Worm (Caenorhabditis elegans) whole organism, L4 larva: Measurements from ENCODE around the gene ins-12.
A peak's percentile ranks its signal among the peaks of the same experiment; 100 is the strongest.

Source experiments
- D1046.2 ChIP-seq: fragments of 200-800 bp; sonication (Bioruptor generic); IDR thresholded peaks from 2 replicates; pipeline ENCODE4 v1.3.6; 2022; ENCODE audit warnings: missing genetic modification characterization, missing compliant biosample characterization
- F44E2.7 ChIP-seq: fragments of 200-800 bp; sonication (Bioruptor generic); IDR thresholded peaks from 2 replicates; pipeline ENCODE4 v2.1.2; 2022; ENCODE audit warnings: missing genetic modification characterization, missing compliant biosample characterization
- R02D3.7 ChIP-seq: fragments of 150-350 bp; sonication (generic microtip); optimal IDR thresholded peaks from 3 replicates; lab custom pipeline; 2014; ENCODE audit warnings: missing biosample characterization, missing genetic modification characterization
- T20F7.1 ChIP-seq: fragments of 200-800 bp; sonication (Bioruptor generic); optimal IDR thresholded peaks from 2 replicates; lab custom pipeline; 2018; ENCODE audit warnings: mild to moderate bottlenecking, missing genetic modification characterization, missing compliant biosample characterization
- T26A8.4 ChIP-seq: fragments of 200-800 bp; sonication (Bioruptor generic); IDR thresholded peaks from 2 replicates; pipeline ENCODE4 v1.3.6; 2022; ENCODE audit warnings: missing genetic modification characterization, missing compliant biosample characterization
- Y48G9A.11 ChIP-seq: fragments of 200-800 bp; sonication (Bioruptor generic); IDR thresholded peaks from 2 replicates; pipeline ENCODE4 v1.3.6; 2022; ENCODE audit warnings: missing genetic modification reagents, missing genetic modification characterization, missing compliant biosample characterization
- Y5F2A.4 ChIP-seq: fragments of 200-800 bp; sonication (Bioruptor generic); optimal IDR thresholded peaks from 2 replicates; lab custom pipeline; 2018; ENCODE audit warnings: mild to moderate bottlenecking, missing genetic modification characterization, missing compliant biosample characterization
- aha-1 ChIP-seq: fragments of 150-350 bp; peaks from one replicate; lab custom pipeline; 2014; ENCODE audit warnings: missing biosample characterization, missing genetic modification characterization
- aly-2 ChIP-seq: sonication (generic microtip); optimal IDR thresholded peaks from 2 replicates; lab custom pipeline; 2018; ENCODE audit warnings: missing biosample characterization, missing genetic modification characterization
- ama-1 ChIP-seq: fragments of 150-350 bp; optimal IDR thresholded peaks from 2 replicates; lab custom pipeline; 2014; ENCODE audit warnings: inconsistent platforms, mixed read lengths
- ceh-82 ChIP-seq: sonication (generic microtip); optimal IDR thresholded peaks from 2 replicates; lab custom pipeline; 2017; ENCODE audit warnings: missing biosample characterization, missing genetic modification characterization
- cey-2 ChIP-seq: sonication (generic microtip); optimal IDR thresholded peaks from 3 replicates; lab custom pipeline; 2017; ENCODE audit warnings: missing genetic modification characterization, mild to moderate bottlenecking, missing compliant biosample characterization, antibody characterized with exemption, borderline replicate concordance; ENCODE audit not compliant: insufficient read depth
- ctbp-1 ChIP-seq: fragments of 200-800 bp; sonication (Bioruptor generic); IDR thresholded peaks from 2 replicates; pipeline ENCODE4 v1.3.6; 2022; ENCODE audit warnings: missing genetic modification reagents, missing genetic modification characterization, missing compliant biosample characterization
- daf-12 ChIP-seq: fragments of 150-350 bp; optimal IDR thresholded peaks from 2 replicates; lab custom pipeline; 2014; ENCODE audit warnings: missing biosample characterization, missing genetic modification reagents, missing genetic modification characterization
- daf-16 ChIP-seq, 3 experiments: sonication (generic microtip); optimal IDR thresholded peaks; 2 replicates each; lab custom pipeline; 2016 to 2017; ENCODE audit warnings: missing genetic modification characterization in 3 of 3, missing genetic modification reagents in 3 of 3, mild to moderate bottlenecking in 2 of 3, missing compliant biosample characterization in 2 of 3, missing biosample characterization in 1 of 3, moderate library complexity in 1 of 3
- daf-8 ChIP-seq: fragments of 200-800 bp; sonication (Bioruptor generic); IDR thresholded peaks from 2 replicates; pipeline ENCODE4 v1.3.6; 2022; ENCODE audit warnings: missing genetic modification characterization, missing compliant biosample characterization
- dmd-8 ChIP-seq: fragments of 200-800 bp; sonication (Bioruptor generic); IDR thresholded peaks from 2 replicates; pipeline ENCODE4 v1.3.6; 2022; ENCODE audit warnings: missing genetic modification characterization, missing compliant biosample characterization
- dmd-9 ChIP-seq: fragments of 200-800 bp; sonication (Bioruptor generic); IDR thresholded peaks from 2 replicates; pipeline ENCODE4 v1.3.6; 2022; ENCODE audit warnings: missing genetic modification reagents, missing genetic modification characterization, missing compliant biosample characterization
- dpl-1 ChIP-seq: fragments of 150-350 bp; optimal IDR thresholded peaks from 2 replicates; lab custom pipeline; 2014; ENCODE audit warnings: missing biosample characterization, missing genetic modification reagents, missing genetic modification characterization
- duxl-1 ChIP-seq: sonication (generic microtip); optimal IDR thresholded peaks from 2 replicates; lab custom pipeline; 2016; ENCODE audit warnings: mild to moderate bottlenecking, missing genetic modification characterization, moderate library complexity, missing compliant biosample characterization; ENCODE audit not compliant: poor library complexity
- egl-27 ChIP-seq: sonication (generic microtip); optimal IDR thresholded peaks from 3 replicates; lab custom pipeline; 2017; ENCODE audit warnings: missing biosample characterization, missing genetic modification reagents, missing genetic modification characterization
- fkh-10 ChIP-seq: fragments of 150-350 bp; optimal IDR thresholded peaks from 2 replicates; lab custom pipeline; 2014; ENCODE audit warnings: missing biosample characterization, missing genetic modification reagents, missing genetic modification characterization
- fos-1 ChIP-seq: fragments of 150-350 bp; optimal IDR thresholded peaks from 2 replicates; lab custom pipeline; 2014; ENCODE audit warnings: missing biosample characterization, missing genetic modification characterization
- hif-1 ChIP-seq, 2 experiments: sonication (generic microtip); optimal IDR thresholded peaks; 2 replicates each; lab custom pipeline; 2016 to 2017; ENCODE audit warnings: missing compliant biosample characterization in 2 of 2, missing genetic modification characterization in 2 of 2, missing genetic modification reagents in 2 of 2, missing genotype in 2 of 2, mild to moderate bottlenecking in 1 of 2
- hlh-30 ChIP-seq: sonication (generic microtip); optimal IDR thresholded peaks from 2 replicates; lab custom pipeline; 2017; ENCODE audit warnings: antibody characterized with exemption, mild to moderate bottlenecking, missing genetic modification characterization, missing compliant biosample characterization; ENCODE audit not compliant: insufficient read depth
- jun-1 ChIP-seq: fragments of 150-350 bp; optimal IDR thresholded peaks from 2 replicates; lab custom pipeline; 2014; ENCODE audit warnings: missing biosample characterization, missing genetic modification reagents, missing genetic modification characterization
- lim-7 ChIP-seq: fragments of 200-800 bp; sonication (Bioruptor generic); IDR thresholded peaks from 2 replicates; pipeline ENCODE4 v1.3.6; 2022; ENCODE audit warnings: missing genetic modification characterization, missing compliant biosample characterization
- lin-1 ChIP-seq: fragments of 200-800 bp; sonication (Bioruptor generic); IDR thresholded peaks from 2 replicates; pipeline ENCODE4 v1.3.6; 2022; ENCODE audit warnings: missing genetic modification reagents, missing genetic modification characterization, missing compliant biosample characterization
- lin-13 ChIP-seq: fragments of 150-350 bp; optimal IDR thresholded peaks from 2 replicates; lab custom pipeline; 2014; ENCODE audit warnings: missing biosample characterization, missing genetic modification reagents, missing genetic modification characterization
- lin-29 ChIP-seq: fragments of 200-800 bp; sonication (Bioruptor generic); IDR thresholded peaks from 2 replicates; pipeline ENCODE4 v1.3.6; 2022; ENCODE audit warnings: missing genetic modification reagents, missing genetic modification characterization, missing compliant biosample characterization
- lsy-2 ChIP-seq, 2 experiments: fragments of 150-350 bp in 1 of 2; sonication (generic microtip) in 1 of 2; optimal IDR thresholded peaks; 2 replicates each; lab custom pipeline; 2014 to 2017; ENCODE audit warnings: missing biosample characterization in 2 of 2, missing genetic modification characterization in 2 of 2
- mdt-29 ChIP-seq: fragments of 200-800 bp; sonication (Bioruptor generic); IDR thresholded peaks from 2 replicates; pipeline ENCODE4 v1.3.6; 2022; ENCODE audit warnings: missing genetic modification reagents, missing genetic modification characterization, missing compliant biosample characterization
- mep-1 ChIP-seq: fragments of 150-350 bp; sonication (generic microtip); optimal IDR thresholded peaks from 3 replicates; lab custom pipeline; 2014; ENCODE audit warnings: missing biosample characterization, missing genetic modification characterization
- nhr-111 ChIP-seq: fragments of 200-800 bp; sonication (Bioruptor generic); optimal IDR thresholded peaks from 2 replicates; lab custom pipeline; 2018; ENCODE audit warnings: mild to moderate bottlenecking, missing genetic modification characterization, missing compliant biosample characterization
- nhr-237 ChIP-seq: sonication (generic microtip); optimal IDR thresholded peaks from 2 replicates; lab custom pipeline; 2017; ENCODE audit warnings: missing biosample characterization, missing genetic modification characterization
- nhr-42 ChIP-seq: fragments of 200-800 bp; sonication (Bioruptor generic); IDR thresholded peaks from 2 replicates; pipeline ENCODE4 v1.3.6; 2022; ENCODE audit warnings: missing genetic modification characterization, missing compliant biosample characterization
- nhr-76 ChIP-seq: fragments of 150-350 bp; optimal IDR thresholded peaks from 2 replicates; lab custom pipeline; 2014; ENCODE audit warnings: missing biosample characterization, missing genetic modification characterization
- pha-4 ChIP-seq, 2 experiments: fragments of 150-350 bp in 1 of 2; fragments of 200-800 bp in 1 of 2; sonication (Bioruptor generic) in 1 of 2; IDR thresholded peaks in 1 of 2; optimal IDR thresholded peaks in 1 of 2; 2 replicates each; pipeline versions ENCODE4 v1.3.6 to Lab custom; 2014 to 2022; ENCODE audit warnings: missing genetic modification characterization in 2 of 2, missing genetic modification reagents in 2 of 2, missing biosample characterization in 1 of 2, missing compliant biosample characterization in 1 of 2
- pqm-1 ChIP-seq: sonication (generic microtip); optimal IDR thresholded peaks from 2 replicates; lab custom pipeline; 2017; ENCODE audit warnings: missing biosample characterization, missing genetic modification characterization
- saeg-2 ChIP-seq: fragments of 200-800 bp; sonication (Bioruptor generic); IDR thresholded peaks from 2 replicates; pipeline ENCODE4 v1.3.6; 2022; ENCODE audit warnings: missing genetic modification reagents, missing genetic modification characterization, missing compliant biosample characterization
- sdz-12 ChIP-seq: fragments of 200-800 bp; sonication (Bioruptor generic); optimal IDR thresholded peaks from 2 replicates; lab custom pipeline; 2018; ENCODE audit warnings: mild to moderate bottlenecking, missing genetic modification characterization, missing compliant biosample characterization
- skn-1 ChIP-seq: fragments of 150-350 bp; optimal IDR thresholded peaks from 2 replicates; lab custom pipeline; 2014; ENCODE audit warnings: missing biosample characterization, missing genetic modification characterization
- snpc-1.2 ChIP-seq: fragments of 200-800 bp; sonication (Bioruptor generic); IDR thresholded peaks from 2 replicates; pipeline ENCODE4 v1.3.6; 2022; ENCODE audit warnings: missing genetic modification reagents, missing genetic modification characterization, missing compliant biosample characterization
- snpc-4 ChIP-seq: fragments of 150-350 bp; optimal IDR thresholded peaks from 2 replicates; lab custom pipeline; 2014; ENCODE audit warnings: missing biosample characterization, missing genetic modification characterization
- spr-3 ChIP-seq: fragments of 200-800 bp; sonication (Bioruptor generic); optimal IDR thresholded peaks from 2 replicates; lab custom pipeline; 2018; ENCODE audit warnings: mild to moderate bottlenecking, missing genetic modification characterization, missing compliant biosample characterization
- tag-97 ChIP-seq: fragments of 200-800 bp; sonication (Bioruptor generic); IDR thresholded peaks from 2 replicates; pipeline ENCODE4 v1.3.6; 2022; ENCODE audit warnings: missing genetic modification characterization, missing compliant biosample characterization
- zag-1 ChIP-seq: fragments of 150-350 bp; optimal IDR thresholded peaks from 2 replicates; lab custom pipeline; 2014; ENCODE audit warnings: missing biosample characterization, missing genetic modification characterization
- zfp-3 ChIP-seq: fragments of 200-800 bp; sonication (Bioruptor generic); conservative IDR thresholded peaks from 2 replicates; pipeline ENCODE4 v1.3.6; 2022; ENCODE audit warnings: missing genetic modification reagents, missing genetic modification characterization, missing compliant biosample characterization
- zip-11 ChIP-seq: fragments of 200-800 bp; sonication (Bioruptor generic); IDR thresholded peaks from 2 replicates; pipeline ENCODE4 v1.3.6; 2022; ENCODE audit warnings: missing genetic modification characterization, missing compliant biosample characterization
- ztf-11 ChIP-seq: fragments of 150-350 bp; optimal IDR thresholded peaks from 2 replicates; lab custom pipeline; 2014; ENCODE audit warnings: missing biosample characterization, missing genetic modification characterization
- ztf-7 ChIP-seq: fragments of 150-350 bp; optimal IDR thresholded peaks from 2 replicates; lab custom pipeline; 2014; ENCODE audit warnings: missing biosample characterization, missing genetic modification characterization

Gene ins-12

DNA sequence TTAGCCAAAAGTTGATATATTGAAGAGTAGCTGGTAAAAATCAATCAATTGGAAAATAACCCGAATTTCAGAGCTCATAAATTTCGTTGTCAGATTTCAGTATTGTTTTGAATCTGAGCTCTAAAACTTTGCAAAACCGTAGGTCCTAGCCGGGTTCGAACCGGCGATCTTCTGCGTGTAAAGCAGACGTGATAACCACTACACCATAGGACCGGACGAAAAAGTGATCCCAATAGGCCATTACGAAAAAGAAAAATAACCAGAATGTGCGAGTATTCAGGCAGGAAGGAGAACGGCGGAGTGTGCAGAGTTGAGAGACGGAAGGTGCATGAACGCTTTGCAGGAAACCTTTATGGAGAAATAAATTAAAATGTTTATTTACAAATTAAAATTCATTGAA, 22.6 kb downstream of the ins-12 start (continued):
- TF ChIP-seq ama-1 (lab: Kevin White, UChicago) (no peak), tag-97 (GFP tag; lab: Robert Waterston, UW) (no peak), dmd-9 (GFP tag; lab: Robert Waterston, UW) (peak; percentile 56), fos-1 (tag; lab: Kevin White, UChicago) (no peak), zfp-3 (GFP tag; lab: Robert Waterston, UW) (no peak), zag-1 (tag; lab: Kevin White, UChicago) (no peak), lin-1 (GFP tag; lab: Robert Waterston, UW) (no peak), aha-1 (tag; lab: Kevin White, UChicago) (peak; percentile 77), jun-1 (no peak), T20F7.1 (peak; percentile 25), spr-3 (GFP tag; lab: Kevin White, UChicago) (peak; percentile 40), zip-11 (GFP tag; lab: Robert Waterston, UW) (no peak), fkh-10 (GFP tag; lab: Kevin White, UChicago) (no peak), sdz-12 (GFP tag; lab: Kevin White, UChicago) (no peak), pqm-1 (no peak), Y5F2A.4 (GFP tag; lab: Kevin White, UChicago) (peak; percentile 34), dmd-8 (GFP tag; lab: Robert Waterston, UW) (0 out of 2 replicates have a peak, but pooled peaks have one; percentile 71), Y48G9A.11 (GFP tag; lab: Robert Waterston, UW) (no peak), R02D3.7 (no peak), duxl-1 (tag; lab: Kevin White, UChicago) (peak; percentile 41), mep-1 (tag; lab: Kevin White, UChicago) (no peak), saeg-2 (GFP tag; lab: Robert Waterston, UW) (no peak), skn-1 (tag; lab: Kevin White, UChicago) (no peak), aly-2 (tag; lab: Kevin White, UChicago) (no peak), daf-12 (tag; lab: Kevin White, UChicago) (no peak), hif-1 (tag; optimal IDR thresholded peaks at IDR 0.05; lab: Kevin White, UChicago) (peak in 1 of 2 experiments; percentile 6), pha-4 (GFP tag; IDR thresholded peaks at IDR 0.05; lab: Robert Waterston, UW) (peak; percentile 73), pha-4 (tag; optimal IDR thresholded peaks at IDR 0.05; lab: Kevin White, UChicago) (no peak), lin-13 (GFP tag; lab: Kevin White, UChicago) (no peak), ztf-7 (tag; lab: Kevin White, UChicago) (peak; percentile 25), nhr-76 (tag; lab: Kevin White, UChicago) (no peak), daf-8 (GFP tag; lab: Robert Waterston, UW) (no peak), hlh-30 (tag; lab: Kevin White, UChicago) (peak; percentile 52), snpc-1.2 (no peak), F44E2.7 (GFP tag; lab: Robert Waterston, UW) (0 out of 2 replicates have a peak, but pooled peaks have one; percentile 64), ctbp-1 (GFP tag; lab: Robert Waterston, UW) (peak; percentile 63; the same call in 1 of the 2 replicates), mdt-29 (GFP tag; lab: Robert Waterston, UW) (no peak), dpl-1 (GFP tag; lab: Kevin White, UChicago) (no peak), ztf-11 (tag; lab: Kevin White, UChicago) (no peak), lin-29 (GFP tag; lab: Robert Waterston, UW) (no peak), lim-7 (GFP tag; lab: Robert Waterston, UW) (peak; percentile 77), cey-2 (tag; lab: Kevin White, UChicago) (no peak), lsy-2 (tag; optimal IDR thresholded peaks at IDR 0.05; lab: Kevin White, UChicago) (no peak), ceh-82 (tag; lab: Kevin White, UChicago) (no peak), daf-16 (GFP tag; optimal IDR thresholded peaks at IDR 0.05; lab: Kevin White, UChicago) (peak in 1 of 2 experiments; percentile 65), daf-16 (tag; optimal IDR thresholded peaks at IDR 0.05; lab: Kevin White, UChicago) (peak; percentile 59), snpc-4 (no peak), egl-27 (tag; lab: Kevin White, UChicago) (no peak), nhr-111 (GFP tag; lab: Kevin White, UChicago) (no peak), nhr-237 (tag; lab: Kevin White, UChicago) (no peak), T26A8.4 (GFP tag; lab: Robert Waterston, UW) (peak; percentile 50; the same call in 1 of the 2 replicates), D1046.2 (GFP tag; lab: Robert Waterston, UW) (0 out of 2 replicates have a peak, but pooled peaks have one; percentile 53), nhr-42 (GFP tag; lab: Robert Waterston, UW) (0 out of 2 replicates have a peak, but pooled peaks have one; percentile 44)
